Fruit fly (Drosophila melanogaster): ENCODE measurements around the gene E2f1.

E2f1 gene

dm6 chr3R:21598605-21599004, 62.1 kb downstream of the E2f1 start:
- TF ChIP-seq Dif (GFP tag; optimal IDR thresholded peaks at IDR 0.05; ENCODE audit: partially characterized antibody) (no peak), h (GFP tag; optimal IDR thresholded peaks at IDR 0.05) (no peak), lola (GFP tag; optimal IDR thresholded peaks at IDR 0.05) (no peak), br (GFP tag; optimal IDR thresholded peaks at IDR 0.05) (no peak), OdsH (GFP tag; optimal IDR thresholded peaks at IDR 0.05) (no peak), psq (GFP tag; optimal IDR thresholded peaks at IDR 0.05) (no peak), Vsx2 (GFP tag; optimal IDR thresholded peaks at IDR 0.05; ENCODE audit: partially characterized antibody) (no peak), tai (GFP tag; optimal IDR thresholded peaks at IDR 0.05) (no peak)

- TF ChIP-seq ey (GFP tag; optimal IDR thresholded peaks at IDR 0.05) (no peak), Myc (optimal IDR thresholded peaks at IDR 0.05) (no peak), foxo (GFP tag; optimal IDR thresholded peaks at IDR 0.05) (peak in 1 of 2 experiments; percentile 6), Vsx2 (GFP tag; optimal IDR thresholded peaks at IDR 0.05; ENCODE audit: partially characterized antibody) (no peak), jim (GFP tag; optimal IDR thresholded peaks at IDR 0.05) (no peak), dl (GFP tag; optimal IDR thresholded peaks at IDR 0.05; ENCODE audit: insufficient read depth in 1 of 2, partially characterized antibody in 2 of 2) (no peak), Hr78 (GFP tag; optimal IDR thresholded peaks at IDR 0.05) (no peak), GATAd (GFP tag; optimal IDR thresholded peaks at IDR 0.05) (no peak)
Observed at dm6 chr3R:21597877-21598276, 62.8 kb downstream of the E2f1 start.

- TF ChIP-seq GATAd (GFP tag; optimal IDR thresholded peaks at IDR 0.05) (no peak), foxo (GFP tag; optimal IDR thresholded peaks at IDR 0.05) (no peak), CG32264 (GFP tag; optimal IDR thresholded peaks at IDR 0.05) (no peak), h (GFP tag; optimal IDR thresholded peaks at IDR 0.05) (no peak), dmrt93B (GFP tag; optimal IDR thresholded peaks at IDR 0.05) (no peak), tai (GFP tag; optimal IDR thresholded peaks at IDR 0.05) (no peak), brk (GFP tag; optimal IDR thresholded peaks at IDR 0.05) (no peak), OdsH (GFP tag; optimal IDR thresholded peaks at IDR 0.05) (no peak), lola (GFP tag; optimal IDR thresholded peaks at IDR 0.05) (no peak), br (GFP tag; optimal IDR thresholded peaks at IDR 0.05) (no peak), Abd-B (GFP tag; optimal IDR thresholded peaks at IDR 0.05) (no peak)
Observed at dm6 chr3R:21596151-21596802, 64.4 kb downstream of the E2f1 start.

dm6 chr3R:21594417-21594892, 66.2 kb downstream of the E2f1 start:
- TF ChIP-seq pan (optimal IDR thresholded peaks at IDR 0.05) = no peak
- no peak for TF ChIP-seq sv (GFP tag; optimal IDR thresholded peaks at IDR 0.05)
- TF ChIP-seq Jra (GFP tag; optimal IDR thresholded peaks at IDR 0.05) = no peak
- TF ChIP-seq jim (GFP tag; optimal IDR thresholded peaks at IDR 0.05) = no peak
- TF ChIP-seq psq (GFP tag; optimal IDR thresholded peaks at IDR 0.05) = no peak
- no peak for TF ChIP-seq fru (GFP tag; optimal IDR thresholded peaks at IDR 0.05)
- TF ChIP-seq Mio (GFP tag; optimal IDR thresholded peaks at IDR 0.05) = no peak
- no peak for TF ChIP-seq GATAd (GFP tag; optimal IDR thresholded peaks at IDR 0.05)
- no peak for TF ChIP-seq br (GFP tag; optimal IDR thresholded peaks at IDR 0.05)
- no peak for TF ChIP-seq woc (GFP tag; optimal IDR thresholded peaks at IDR 0.05)
- TF ChIP-seq dl (GFP tag; optimal IDR thresholded peaks at IDR 0.05; ENCODE audit: insufficient read depth in 1 of 2, partially characterized antibody in 2 of 2) = no peak
- TF ChIP-seq Sp1 (GFP tag; optimal IDR thresholded peaks at IDR 0.05) = no peak
- TF ChIP-seq Hnf4 (GFP tag; optimal IDR thresholded peaks at IDR 0.05) = no peak
- no peak for TF ChIP-seq OdsH (GFP tag; optimal IDR thresholded peaks at IDR 0.05)
- TF ChIP-seq tai (GFP tag; optimal IDR thresholded peaks at IDR 0.05) = no peak
- no peak for TF ChIP-seq rgr (GFP tag; optimal IDR thresholded peaks at IDR 0.05)
- no peak for TF ChIP-seq h (GFP tag; optimal IDR thresholded peaks at IDR 0.05)
- TF ChIP-seq lola (GFP tag; optimal IDR thresholded peaks at IDR 0.05) = no peak
- no peak for TF ChIP-seq Dif (GFP tag; optimal IDR thresholded peaks at IDR 0.05; ENCODE audit: partially characterized antibody)
- no peak for TF ChIP-seq Rel (GFP tag; optimal IDR thresholded peaks at IDR 0.05)
- TF ChIP-seq Rel (tag; optimal IDR thresholded peaks at IDR 0.05) = no peak

- TF ChIP-seq Myc (optimal IDR thresholded peaks at IDR 0.05) (no peak), Hnf4 (GFP tag; optimal IDR thresholded peaks at IDR 0.05) (no peak), pan (optimal IDR thresholded peaks at IDR 0.05) (no peak), rgr (GFP tag; optimal IDR thresholded peaks at IDR 0.05) (no peak), Hr78 (GFP tag; optimal IDR thresholded peaks at IDR 0.05) (no peak), woc (GFP tag; optimal IDR thresholded peaks at IDR 0.05) (no peak), fru (GFP tag; optimal IDR thresholded peaks at IDR 0.05) (no peak), jim (GFP tag; optimal IDR thresholded peaks at IDR 0.05) (no peak), lola (GFP tag; optimal IDR thresholded peaks at IDR 0.05) (no peak)
Observed at dm6 chr3R:21593735-21594345, 66.8 kb downstream of the E2f1 start.

Data from whole organism, wandering third instar larva.